Worm (Caenorhabditis elegans) whole organism, L3 larva: ENCODE measurements around the gene nhr-214.

Experiments
- R02D3.7 ChIP-seq: fragments of 150-350 bp; optimal IDR thresholded peaks from 2 replicates; lab custom pipeline; 2014; ENCODE audit warnings: missing biosample characterization, missing genetic modification characterization
- ZK546.5 ChIP-seq: sonication (generic microtip); optimal IDR thresholded peaks from 2 replicates; lab custom pipeline; 2017; ENCODE audit warnings: missing biosample characterization, missing genetic modification characterization
- aly-2 ChIP-seq: fragments of 150-350 bp; optimal IDR thresholded peaks from 2 replicates; lab custom pipeline; 2014; ENCODE audit warnings: missing biosample characterization, missing genetic modification characterization
- ama-1 ChIP-seq: fragments of 150-350 bp; optimal IDR thresholded peaks from 2 replicates; lab custom pipeline; 2018
- ceh-16 ChIP-seq: sonication (generic microtip); optimal IDR thresholded peaks from 2 replicates; lab custom pipeline; 2017; ENCODE audit warnings: missing biosample characterization, missing genetic modification characterization
- ceh-28 ChIP-seq: fragments of 150-350 bp; optimal IDR thresholded peaks from 2 replicates; lab custom pipeline; 2014; ENCODE audit warnings: missing biosample characterization, missing genetic modification reagents, missing genetic modification characterization
- ceh-82 ChIP-seq: fragments of 150-350 bp; optimal IDR thresholded peaks from 2 replicates; lab custom pipeline; 2014; ENCODE audit warnings: missing biosample characterization, missing genetic modification characterization
- ceh-9 ChIP-seq: sonication (generic microtip); optimal IDR thresholded peaks from 2 replicates; lab custom pipeline; 2018; ENCODE audit warnings: missing biosample characterization, missing genetic modification characterization
- daf-12 ChIP-seq: fragments of 150-350 bp; optimal IDR thresholded peaks from 2 replicates; lab custom pipeline; 2014; ENCODE audit warnings: missing biosample characterization, missing genetic modification reagents, missing genetic modification characterization
- egl-27 ChIP-seq: sonication (generic microtip); optimal IDR thresholded peaks from 4 replicates; lab custom pipeline; 2017; ENCODE audit warnings: missing biosample characterization, missing genetic modification reagents, missing genetic modification characterization
- egl-5 ChIP-seq: fragments of 150-350 bp; optimal IDR thresholded peaks from 2 replicates; lab custom pipeline; 2017; ENCODE audit warnings: missing biosample characterization, missing genetic modification reagents, missing genetic modification characterization, inconsistent platforms
- elt-1 ChIP-seq: fragments of 150-350 bp; optimal IDR thresholded peaks from 2 replicates; lab custom pipeline; 2014; ENCODE audit warnings: missing biosample characterization, missing genetic modification characterization
- elt-2 ChIP-seq: sonication (generic microtip); optimal IDR thresholded peaks from 2 replicates; lab custom pipeline; 2016; ENCODE audit warnings: missing genetic modification reagents, mild to moderate bottlenecking, missing genetic modification characterization, missing compliant biosample characterization
- elt-3 ChIP-seq, 3 experiments: fragments of 150-350 bp in 1 of 3; sonication (generic microtip) in 2 of 3; optimal IDR thresholded peaks; 2 replicates in 2 of 3; 4 replicates in 1 of 3; lab custom pipeline; 2014 to 2017; ENCODE audit warnings: missing biosample characterization in 3 of 3, missing genetic modification characterization in 3 of 3
- eor-1 ChIP-seq, 2 experiments: fragments of 150-350 bp; optimal IDR thresholded peaks; 2 replicates each; lab custom pipeline; 2014 to 2018; ENCODE audit warnings: missing biosample characterization in 2 of 2, missing genetic modification characterization in 2 of 2
- fkh-10 ChIP-seq: sonication (generic microtip); optimal IDR thresholded peaks from 2 replicates; lab custom pipeline; 2017; ENCODE audit warnings: missing biosample characterization, missing genetic modification reagents, missing genetic modification characterization
- fkh-2 ChIP-seq: fragments of 150-350 bp; optimal IDR thresholded peaks from 2 replicates; lab custom pipeline; 2014; ENCODE audit warnings: missing biosample characterization, missing genetic modification reagents, missing genetic modification characterization
- fos-1 ChIP-seq: fragments of 150-350 bp; optimal IDR thresholded peaks from 2 replicates; lab custom pipeline; 2014; ENCODE audit warnings: missing biosample characterization, missing genetic modification characterization
- hmg-11 ChIP-seq: sonication (generic microtip); optimal IDR thresholded peaks from 2 replicates; lab custom pipeline; 2016; ENCODE audit warnings: missing genetic modification characterization, missing compliant biosample characterization
- jun-1 ChIP-seq: fragments of 150-350 bp; optimal IDR thresholded peaks from 2 replicates; lab custom pipeline; 2014; ENCODE audit warnings: missing biosample characterization, missing genetic modification reagents, missing genetic modification characterization
- lin-15B ChIP-seq: fragments of 150-350 bp; optimal IDR thresholded peaks from 2 replicates; lab custom pipeline; 2014; ENCODE audit warnings: missing biosample characterization, missing genetic modification characterization
- lin-39 ChIP-seq: fragments of 150-350 bp; optimal IDR thresholded peaks from 2 replicates; lab custom pipeline; 2018; ENCODE audit warnings: missing biosample characterization, missing genetic modification reagents, missing genetic modification characterization
- lsy-12 ChIP-seq: sonication (generic microtip); optimal IDR thresholded peaks from 2 replicates; lab custom pipeline; 2016; ENCODE audit warnings: mild to moderate bottlenecking, missing genetic modification characterization, missing compliant biosample characterization
- mdl-1 ChIP-seq: fragments of 150-350 bp; optimal IDR thresholded peaks from 2 replicates; lab custom pipeline; 2014; ENCODE audit warnings: missing biosample characterization, missing genetic modification characterization
- mml-1 ChIP-seq: fragments of 150-350 bp; sonication (generic microtip); optimal IDR thresholded peaks from 3 replicates; lab custom pipeline; 2014; ENCODE audit warnings: missing biosample characterization, missing genetic modification characterization
- nfya-1 ChIP-seq: sonication (generic microtip); optimal IDR thresholded peaks from 2 replicates; lab custom pipeline; 2017; ENCODE audit warnings: missing genetic modification characterization, mild to moderate bottlenecking, missing compliant biosample characterization, antibody characterized with exemption, moderate library complexity; ENCODE audit not compliant: insufficient read depth
- nhr-11 ChIP-seq: fragments of 150-350 bp; optimal IDR thresholded peaks from 2 replicates; lab custom pipeline; 2014; ENCODE audit warnings: missing biosample characterization, missing genetic modification characterization
- nhr-12 ChIP-seq: fragments of 150-350 bp; optimal IDR thresholded peaks from 2 replicates; lab custom pipeline; 2014; ENCODE audit warnings: missing biosample characterization, missing genetic modification characterization
- nhr-23 ChIP-seq: fragments of 150-350 bp; optimal IDR thresholded peaks from 2 replicates; lab custom pipeline; 2014; ENCODE audit warnings: missing biosample characterization, missing genetic modification reagents, missing genetic modification characterization
- nhr-237 ChIP-seq: fragments of 150-350 bp; optimal IDR thresholded peaks from 2 replicates; lab custom pipeline; 2014; ENCODE audit warnings: missing biosample characterization, missing genetic modification characterization
- nhr-25 ChIP-seq: sonication (generic microtip); optimal IDR thresholded peaks from 2 replicates; lab custom pipeline; 2017; ENCODE audit warnings: missing biosample characterization, missing genetic modification characterization
- nhr-28 ChIP-seq: fragments of 150-350 bp; optimal IDR thresholded peaks from 2 replicates; lab custom pipeline; 2014; ENCODE audit warnings: missing biosample characterization, missing genetic modification characterization
- nhr-43 ChIP-seq: sonication (generic microtip); optimal IDR thresholded peaks from 2 replicates; lab custom pipeline; 2016; ENCODE audit warnings: mild to moderate bottlenecking, missing genetic modification characterization, missing compliant biosample characterization; ENCODE audit not compliant: poor library complexity, severe bottlenecking
- nhr-67 ChIP-seq: fragments of 150-350 bp; optimal IDR thresholded peaks from 2 replicates; lab custom pipeline; 2014; ENCODE audit warnings: missing biosample characterization, missing genetic modification characterization
- nhr-76 ChIP-seq: fragments of 150-350 bp; sonication (generic microtip); optimal IDR thresholded peaks from 5 replicates; lab custom pipeline; 2014; ENCODE audit warnings: missing biosample characterization, missing genetic modification characterization
- nhr-77 ChIP-seq: fragments of 150-350 bp; optimal IDR thresholded peaks from 2 replicates; lab custom pipeline; 2014; ENCODE audit warnings: missing biosample characterization, missing genetic modification characterization
- pha-4 ChIP-seq: fragments of 150-350 bp; optimal IDR thresholded peaks from 2 replicates; lab custom pipeline; 2014; ENCODE audit warnings: missing biosample characterization, missing genetic modification reagents, missing genetic modification characterization
- pqm-1 ChIP-seq: fragments of 150-350 bp; optimal IDR thresholded peaks from 2 replicates; lab custom pipeline; 2017; ENCODE audit warnings: missing biosample characterization, missing genetic modification characterization, inconsistent platforms
- sea-2 ChIP-seq: fragments of 150-350 bp; sonication (generic microtip); optimal IDR thresholded peaks from 4 replicates; lab custom pipeline; 2014; ENCODE audit warnings: missing biosample characterization, missing genetic modification reagents, missing genetic modification characterization
- skn-1 ChIP-seq: fragments of 150-350 bp; optimal IDR thresholded peaks from 2 replicates; lab custom pipeline; 2014; ENCODE audit warnings: missing biosample characterization, missing genetic modification characterization
- snpc-4 ChIP-seq: fragments of 150-350 bp; optimal IDR thresholded peaks from 2 replicates; lab custom pipeline; 2014; ENCODE audit warnings: missing biosample characterization, missing genetic modification characterization
- tbx-2 ChIP-seq: sonication (generic microtip); optimal IDR thresholded peaks from 2 replicates; lab custom pipeline; 2016; ENCODE audit warnings: mild to moderate bottlenecking, missing genetic modification characterization, missing compliant biosample characterization
- unc-39 ChIP-seq: sonication (generic microtip); optimal IDR thresholded peaks from 4 replicates; lab custom pipeline; 2017; ENCODE audit warnings: missing biosample characterization, missing genetic modification characterization
- unc-62 ChIP-seq: fragments of 150-350 bp; sonication (generic microtip); optimal IDR thresholded peaks from 4 replicates; lab custom pipeline; 2014; ENCODE audit warnings: missing biosample characterization, missing genetic modification reagents, missing genetic modification characterization
- zag-1 ChIP-seq: fragments of 150-350 bp; optimal IDR thresholded peaks from 2 replicates; lab custom pipeline; 2014; ENCODE audit warnings: missing biosample characterization, missing genetic modification characterization
- ztf-11 ChIP-seq: fragments of 150-350 bp; optimal IDR thresholded peaks from 2 replicates; lab custom pipeline; 2014; ENCODE audit warnings: missing biosample characterization, missing genetic modification characterization
- ztf-4 ChIP-seq: fragments of 150-350 bp; optimal IDR thresholded peaks from 2 replicates; lab custom pipeline; 2014; ENCODE audit warnings: missing biosample characterization, missing genetic modification characterization

Gene nhr-214

DNA sequence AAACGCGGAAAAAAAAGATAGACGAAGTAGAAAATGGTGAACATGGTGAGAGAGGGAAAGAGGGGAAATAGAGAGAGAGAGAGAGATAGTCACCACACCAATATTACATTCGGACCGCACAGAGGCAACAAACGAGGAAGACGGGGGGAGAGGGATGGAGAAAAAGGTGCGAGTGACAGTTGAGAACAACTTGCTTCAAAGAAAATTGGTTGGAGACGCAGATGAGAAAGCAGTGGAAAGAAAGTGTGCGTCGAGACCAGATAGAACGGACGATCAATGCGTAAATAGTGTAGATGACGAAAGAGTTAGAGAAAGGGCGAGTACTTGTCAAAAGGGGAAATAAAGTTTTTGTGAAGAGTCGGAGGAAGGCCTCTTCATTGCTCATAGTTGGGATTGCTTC lies 31.5 kb downstream of the nhr-214 start:
- TF ChIP-seq hmg-11 (peak; percentile 95), tbx-2 (tag; lab: Kevin White, UChicago) (peak; percentile 74), pqm-1 (tag; lab: Kevin White, UChicago) (peak; percentile 57), nhr-23 (tag; lab: Kevin White, UChicago) (peak; percentile 70), eor-1 (tag; optimal IDR thresholded peaks at IDR 0.05; lab: Kevin White, UChicago) (no peak), ZK546.5 (tag; lab: Kevin White, UChicago) (no peak), ceh-9 (tag; lab: Kevin White, UChicago) (no peak), R02D3.7 (tag; lab: Kevin White, UChicago) (no peak), ztf-11 (no peak), unc-62 (peak; percentile 84), nhr-77 (no peak), elt-3 (tag; optimal IDR thresholded peaks at IDR 0.05; lab: Kevin White, UChicago) (no peak), zag-1 (no peak), egl-27 (tag; lab: Kevin White, UChicago) (no peak), ceh-82 (tag; lab: Kevin White, UChicago) (peak; percentile 26), nfya-1 (tag; lab: Kevin White, UChicago) (peak; percentile 87), nhr-237 (tag; lab: Kevin White, UChicago) (no peak), ztf-4 (tag; lab: Kevin White, UChicago) (peak; percentile 21), nhr-28 (tag; lab: Kevin White, UChicago) (no peak), nhr-12 (no peak), nhr-25 (tag; lab: Kevin White, UChicago) (peak; percentile 75), mdl-1 (tag; lab: Kevin White, UChicago) (peak; percentile 27), daf-12 (tag; lab: Kevin White, UChicago) (no peak), ceh-28 (peak; percentile 70), ama-1 (lab: Kevin White, UChicago) (peak; percentile 66), elt-2 (tag; lab: Kevin White, UChicago) (peak; percentile 64), nhr-67 (no peak), aly-2 (no peak), lin-15B (peak; percentile 23), jun-1 (tag; lab: Kevin White, UChicago) (no peak), fos-1 (tag; lab: Kevin White, UChicago) (no peak), ceh-16 (tag; lab: Kevin White, UChicago) (no peak), lin-39 (peak; percentile 54), unc-39 (tag; lab: Kevin White, UChicago) (no peak), elt-1 (tag; lab: Kevin White, UChicago) (peak; percentile 69), skn-1 (tag; lab: Kevin White, UChicago) (peak; percentile 25), egl-5 (tag; lab: Kevin White, UChicago) (peak; percentile 64), sea-2 (GFP tag; lab: Kevin White, UChicago) (no peak), fkh-10 (GFP tag; lab: Kevin White, UChicago) (peak; percentile 84), snpc-4 (tag; lab: Kevin White, UChicago) (peak; percentile 10), pha-4 (tag; lab: Kevin White, UChicago) (peak; percentile 85), fkh-2 (tag; lab: Kevin White, UChicago) (no peak), mml-1 (tag; lab: Kevin White, UChicago) (no peak), nhr-11 (tag; lab: Kevin White, UChicago) (no peak), nhr-76 (tag; lab: Kevin White, UChicago) (no peak), lsy-12 (tag; lab: Kevin White, UChicago) (peak; percentile 41), nhr-43 (peak; percentile 50)
